Worm (Caenorhabditis elegans) whole organism, L1 larva: ENCODE data around the gene sra-14.

Experiments
- pqm-1 ChIP-seq: sonication (generic microtip); optimal IDR thresholded peaks from 3 replicates; lab custom pipeline; 2017; ENCODE audit warnings: missing biosample characterization, missing genetic modification characterization
- unc-62 ChIP-seq: fragments of 150-350 bp; optimal IDR thresholded peaks from 2 replicates; lab custom pipeline; 2014; ENCODE audit warnings: missing biosample characterization, missing genetic modification reagents, missing genetic modification characterization
- unc-86 ChIP-seq: sonication (generic microtip); optimal IDR thresholded peaks from 2 replicates; lab custom pipeline; 2016; ENCODE audit warnings: missing genetic modification characterization, missing compliant biosample characterization

- no peak for TF ChIP-seq unc-62 (GFP tag; lab: Kevin White, UChicago)
- no peak for TF ChIP-seq pqm-1 (tag; lab: Kevin White, UChicago)
- no peak for TF ChIP-seq unc-86
Observed at ce11 chrII:12850129-12850528, 34.9 kb upstream of the sra-14 start, which contains the start of gene Y46G5A.28.
